Worm (Caenorhabditis elegans): ENCODE data around the gene nspa-8.

DNA sequence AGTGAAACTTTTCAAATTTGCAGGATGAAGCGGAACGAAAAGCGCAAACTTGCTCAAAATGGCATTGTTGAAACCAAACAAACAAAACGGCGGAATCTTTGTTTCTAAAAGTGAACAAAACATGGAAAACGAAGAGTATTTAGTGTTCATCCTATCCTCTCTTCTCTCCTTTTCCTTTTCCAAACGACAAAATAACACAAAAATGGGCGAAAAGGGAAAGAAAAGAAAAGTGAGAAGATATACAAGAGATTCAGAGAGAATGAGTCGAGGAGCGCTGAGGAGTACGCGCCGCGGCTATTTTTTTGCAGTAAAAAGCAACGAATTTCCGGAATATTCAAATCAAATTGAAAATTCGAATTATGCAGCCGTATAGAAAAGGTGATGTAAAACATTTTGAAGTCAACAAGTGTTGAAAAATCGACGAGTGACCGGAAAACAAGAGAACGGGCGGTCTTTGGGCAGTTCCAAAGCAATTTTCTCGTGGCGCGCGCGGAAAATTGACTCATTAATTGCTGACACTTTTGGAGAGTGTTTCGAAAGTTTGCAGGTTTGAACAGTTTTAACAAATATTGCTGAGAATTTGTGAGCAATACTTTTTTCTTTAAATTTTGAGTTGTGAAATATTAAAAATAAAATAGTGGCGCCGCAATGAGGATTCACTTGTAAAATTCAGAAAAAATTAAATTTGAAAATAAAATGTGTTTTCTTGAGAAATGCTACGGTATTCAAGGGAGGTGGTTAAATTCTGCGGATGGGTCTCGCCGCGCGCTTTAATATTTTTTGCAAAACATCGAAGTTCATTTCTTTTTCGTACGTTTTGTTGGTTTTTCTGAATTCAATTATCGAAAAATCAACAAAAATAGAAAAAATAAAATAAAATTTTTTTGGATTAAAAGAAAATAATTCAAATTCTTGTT is 8.5 kb upstream of the nspa-8 start:
- TF ChIP-seq zip-11 (GFP tag; IDR thresholded peaks at IDR 0.05) (no peak), skn-1 (tag; optimal IDR thresholded peaks at IDR 0.05) (no peak), lin-15B (tag; optimal IDR thresholded peaks at IDR 0.05) (no peak), unc-39 (tag; optimal IDR thresholded peaks at IDR 0.05) (no peak), ceh-82 (tag; optimal IDR thresholded peaks at IDR 0.05) (no peak), unc-62 (GFP tag; optimal IDR thresholded peaks at IDR 0.05 in 1 of 2) (peak in 1 of 2 experiments; percentile 72), unc-62 (tag; optimal IDR thresholded peaks at IDR 0.05) (no peak), aly-2 (tag; optimal IDR thresholded peaks at IDR 0.05) (no peak), lin-39 (tag; optimal IDR thresholded peaks at IDR 0.05) (no peak), set-16 (GFP tag; IDR thresholded peaks at IDR 0.05) (no peak)
